Fruit fly (Drosophila melanogaster) whole organism, embryonic: ENCODE measurements around the gene klar.

Experiments
- Ada2b ChIP-seq: fragments of 200-800 bp; sonication (Bioruptor generic); IDR thresholded peaks from 2 replicates; pipeline ENCODE4 v1.3.6; 2022; ENCODE audit warnings: missing biosample characterization, missing genetic modification characterization
- CG10462 ChIP-seq: fragments of 200-800 bp; sonication (Bioruptor generic); optimal IDR thresholded peaks from 2 replicates; lab custom pipeline; 2016; ENCODE audit warnings: missing biosample characterization, missing genetic modification characterization
- CG11504 ChIP-seq: fragments of 200-800 bp; sonication (Bioruptor generic); optimal IDR thresholded peaks from 3 replicates; lab custom pipeline; 2019; ENCODE audit warnings: missing biosample characterization, mild to moderate bottlenecking, missing genetic modification characterization, moderate library complexity
- CG12299 ChIP-seq: fragments of 200-800 bp; sonication (Bioruptor generic); optimal IDR thresholded peaks from 2 replicates; lab custom pipeline; 2018; ENCODE audit warnings: missing biosample characterization, mild to moderate bottlenecking, missing genetic modification characterization
- CG12942 ChIP-seq: fragments of 200-800 bp; sonication (Bioruptor generic); optimal IDR thresholded peaks from 3 replicates; lab custom pipeline; 2016; ENCODE audit warnings: missing biosample characterization, missing genetic modification characterization
- CG1603 ChIP-seq: fragments of 200-800 bp; sonication (Bioruptor generic); optimal IDR thresholded peaks from 2 replicates; lab custom pipeline; 2019; ENCODE audit warnings: missing biosample characterization, mild to moderate bottlenecking, missing genetic modification characterization, moderate library complexity
- CG16815 ChIP-seq: fragments of 200-800 bp; sonication (Bioruptor generic); optimal IDR thresholded peaks from 3 replicates; lab custom pipeline; 2017; ENCODE audit warnings: missing biosample characterization, mild to moderate bottlenecking, missing genetic modification characterization
- CG1792 ChIP-seq: fragments of 200-800 bp; sonication (Bioruptor generic); optimal IDR thresholded peaks from 2 replicates; lab custom pipeline; 2016; ENCODE audit warnings: missing biosample characterization, missing genetic modification characterization
- CG30403 ChIP-seq: fragments of 200-800 bp; sonication (Bioruptor generic); optimal IDR thresholded peaks from 3 replicates; lab custom pipeline; 2016; ENCODE audit warnings: missing biosample characterization, missing genetic modification characterization
- CG31441 ChIP-seq: fragments of 200-800 bp; sonication (Bioruptor generic); IDR thresholded peaks from 2 replicates; pipeline ENCODE4 v1.3.6; 2022; ENCODE audit warnings: missing biosample characterization, missing genetic modification characterization
- CG32532 ChIP-seq: fragments of 200-800 bp; sonication (Bioruptor generic); IDR thresholded peaks from 2 replicates; pipeline ENCODE4 v1.3.6; 2022; ENCODE audit warnings: missing biosample characterization, missing genetic modification characterization
- CG32772 ChIP-seq: fragments of 200-800 bp; sonication (Bioruptor generic); IDR thresholded peaks from 2 replicates; pipeline ENCODE4 v1.3.6; 2022; ENCODE audit warnings: missing biosample characterization, missing genetic modification characterization
- CG34422 ChIP-seq: fragments of 200-800 bp; sonication (Bioruptor generic); IDR thresholded peaks from 3 replicates; pipeline ENCODE4 v1.3.6; 2022; ENCODE audit warnings: missing biosample characterization, missing genetic modification characterization
- CG3838 ChIP-seq: fragments of 200-800 bp; sonication (Bioruptor generic); optimal IDR thresholded peaks from 3 replicates; lab custom pipeline; 2016; ENCODE audit warnings: missing biosample characterization, missing genetic modification characterization
- CG4328 ChIP-seq: fragments of 200-800 bp; sonication (Bioruptor generic); optimal IDR thresholded peaks from 3 replicates; lab custom pipeline; 2017; ENCODE audit warnings: missing biosample characterization, missing genetic modification reagents, missing genetic modification characterization
- CG4404 ChIP-seq: fragments of 200-800 bp; sonication (Bioruptor generic); IDR thresholded peaks from 2 replicates; pipeline ENCODE4 v1.3.6; 2022; ENCODE audit warnings: missing biosample characterization, missing genetic modification characterization
- CG4707 ChIP-seq: fragments of 200-800 bp; sonication (Bioruptor generic); optimal IDR thresholded peaks from 2 replicates; lab custom pipeline; 2018; ENCODE audit warnings: missing biosample characterization, mild to moderate bottlenecking, missing genetic modification characterization, moderate library complexity
- CG5953 ChIP-seq: fragments of 200-800 bp; sonication (Bioruptor generic); IDR thresholded peaks from 2 replicates; pipeline ENCODE4 v1.3.6; 2022; ENCODE audit warnings: missing biosample characterization, missing genetic modification characterization
- CG6175 ChIP-seq: fragments of 200-800 bp; sonication (Bioruptor generic); IDR thresholded peaks from 3 replicates; pipeline ENCODE4 v1.3.6; 2022; ENCODE audit warnings: missing biosample characterization, missing genetic modification characterization
- CG6254 ChIP-seq: fragments of 200-800 bp; sonication (Bioruptor generic); optimal IDR thresholded peaks from 3 replicates; lab custom pipeline; 2017; ENCODE audit warnings: mild to moderate bottlenecking, missing biosample characterization, missing genetic modification reagents, missing genetic modification characterization
- CG8478 ChIP-seq: fragments of >200 bp; optimal IDR thresholded peaks from 2 replicates; lab custom pipeline; 2018
- CG9437 ChIP-seq: fragments of 200-800 bp; sonication (Bioruptor generic); optimal IDR thresholded peaks from 2 replicates; lab custom pipeline; 2018; ENCODE audit warnings: missing biosample characterization, mild to moderate bottlenecking, missing genetic modification characterization
- CoRest ChIP-seq: fragments of 200-800 bp; sonication (Bioruptor generic); optimal IDR thresholded peaks from 3 replicates; lab custom pipeline; 2018; ENCODE audit warnings: missing biosample characterization, mild to moderate bottlenecking, missing genetic modification characterization, moderate library complexity
- Dad ChIP-seq: fragments of 200-800 bp; sonication (Bioruptor generic); optimal IDR thresholded peaks from 3 replicates; lab custom pipeline; 2016; ENCODE audit warnings: missing biosample characterization, missing genetic modification characterization
- Ets65A ChIP-seq: fragments of 200-800 bp; sonication (Bioruptor generic); peaks from one replicate; lab custom pipeline; 2016; ENCODE audit warnings: missing biosample characterization, missing genetic modification characterization
- HLH54F ChIP-seq: fragments of 200-800 bp; sonication (Bioruptor generic); optimal IDR thresholded peaks from 3 replicates; lab custom pipeline; 2016; ENCODE audit warnings: missing biosample characterization, missing genetic modification characterization
- Hey ChIP-seq: fragments of 200-800 bp; sonication (Bioruptor generic); optimal IDR thresholded peaks from 3 replicates; lab custom pipeline; 2018; ENCODE audit warnings: missing biosample characterization, mild to moderate bottlenecking, missing genetic modification characterization
- Med ChIP-seq: fragments of 200-800 bp; sonication (Bioruptor generic); peaks from one replicate; lab custom pipeline; 2016; ENCODE audit warnings: missing biosample characterization, missing genetic modification characterization, mild to moderate bottlenecking, inconsistent platforms, moderate library complexity
- Mrtf ChIP-seq: fragments of 200-800 bp; sonication (Bioruptor generic); IDR thresholded peaks from 3 replicates; pipeline ENCODE4 v1.3.6; 2022; ENCODE audit warnings: missing biosample characterization, missing genetic modification characterization
- NFAT ChIP-seq: fragments of 200-800 bp; sonication (Bioruptor generic); IDR thresholded peaks from 2 replicates; pipeline ENCODE4 v1.3.6; 2022; ENCODE audit warnings: missing biosample characterization, missing genetic modification characterization
- Nf-YB ChIP-seq: fragments of 200-800 bp; sonication (Bioruptor generic); optimal IDR thresholded peaks from 3 replicates; lab custom pipeline; 2019; ENCODE audit warnings: missing biosample characterization, mild to moderate bottlenecking, missing genetic modification characterization, moderate library complexity
- Nf-YC ChIP-seq: fragments of 200-800 bp; optimal IDR thresholded peaks from 3 replicates; lab custom pipeline; 2019; ENCODE audit warnings: missing biosample characterization, mild to moderate bottlenecking, missing genetic modification characterization, moderate library complexity
- Oaz ChIP-seq: fragments of 200-800 bp; sonication (Bioruptor generic); IDR thresholded peaks from 2 replicates; pipeline ENCODE4 v1.3.6; 2022; ENCODE audit warnings: missing biosample characterization, missing genetic modification characterization
- Sry-β ChIP-seq: fragments of 200-800 bp; sonication (Bioruptor generic); optimal IDR thresholded peaks from 2 replicates; lab custom pipeline; 2018; ENCODE audit warnings: missing biosample characterization, mild to moderate bottlenecking, missing genetic modification characterization, moderate library complexity
- Ssrp ChIP-seq: fragments of 200-800 bp; sonication (Bioruptor generic); optimal IDR thresholded peaks from 2 replicates; lab custom pipeline; 2018; ENCODE audit warnings: missing biosample characterization, mild to moderate bottlenecking, missing genetic modification characterization, moderate library complexity
- Trl ChIP-seq, 3 experiments: fragments of >200 bp in 2 of 3; fragments of 200-800 bp in 1 of 3; sonication (Bioruptor generic) in 1 of 3; optimal IDR thresholded peaks; 2 replicates in 1 of 3; 3 replicates in 2 of 3; lab custom pipeline; 2016 to 2017; ENCODE audit warnings: missing biosample characterization in 1 of 3, missing genetic modification characterization in 1 of 3
- Xbp1 ChIP-seq: fragments of 200-800 bp; sonication (Bioruptor generic); optimal IDR thresholded peaks from 3 replicates; lab custom pipeline; 2016; ENCODE audit warnings: missing biosample characterization, mild to moderate bottlenecking, missing genetic modification characterization
- Xrp1 ChIP-seq: fragments of 200-800 bp; sonication (Bioruptor generic); IDR thresholded peaks from 2 replicates; pipeline ENCODE4 v1.3.6; 2022; ENCODE audit warnings: missing biosample characterization, missing genetic modification characterization
- btn ChIP-seq: fragments of 200-800 bp; sonication (Bioruptor generic); optimal IDR thresholded peaks from 2 replicates; lab custom pipeline; 2016; ENCODE audit warnings: missing biosample characterization, missing genetic modification characterization
- cg ChIP-seq: fragments of 200-800 bp; sonication (Bioruptor generic); optimal IDR thresholded peaks from 3 replicates; lab custom pipeline; 2019; ENCODE audit warnings: missing biosample characterization, mild to moderate bottlenecking, missing genetic modification characterization, moderate library complexity
- ci ChIP-seq: fragments of 200-800 bp; sonication (Bioruptor generic); IDR thresholded peaks from 3 replicates; pipeline ENCODE4 v1.3.6; 2022; ENCODE audit warnings: missing biosample characterization, missing genetic modification characterization
- croc ChIP-seq: fragments of 200-800 bp; sonication (Bioruptor generic); conservative IDR thresholded peaks from 3 replicates; pipeline ENCODE4 v1.3.6; 2022; ENCODE audit warnings: missing biosample characterization, missing genetic modification characterization
- crol ChIP-seq: fragments of 200-800 bp; sonication (Bioruptor generic); IDR thresholded peaks from 2 replicates; pipeline ENCODE4 v1.3.6; 2022; ENCODE audit warnings: missing biosample characterization, missing genetic modification characterization
- ken ChIP-seq: fragments of 200-800 bp; sonication (Bioruptor generic); IDR thresholded peaks from 3 replicates; pipeline ENCODE4 v1.3.6; 2022; ENCODE audit warnings: missing biosample characterization, missing genetic modification characterization
- mirr ChIP-seq: fragments of 200-800 bp; sonication (Bioruptor generic); optimal IDR thresholded peaks from 3 replicates; lab custom pipeline; 2018; ENCODE audit warnings: missing biosample characterization, mild to moderate bottlenecking, missing genetic modification characterization
- pho ChIP-seq: fragments of 200-800 bp; sonication (Bioruptor generic); optimal IDR thresholded peaks from 2 replicates; lab custom pipeline; 2016; ENCODE audit warnings: missing biosample characterization, missing genetic modification characterization
- scrt ChIP-seq: fragments of 200-800 bp; sonication (Bioruptor generic); optimal IDR thresholded peaks from 2 replicates; lab custom pipeline; 2018; ENCODE audit warnings: missing biosample characterization, mild to moderate bottlenecking, missing genetic modification characterization, moderate library complexity
- slp2 ChIP-seq: fragments of 200-800 bp; sonication (Bioruptor generic); optimal IDR thresholded peaks from 2 replicates; lab custom pipeline; 2016; ENCODE audit warnings: missing biosample characterization, missing genetic modification characterization
- tio ChIP-seq: fragments of 200-800 bp; sonication (Bioruptor generic); optimal IDR thresholded peaks from 2 replicates; lab custom pipeline; 2017; ENCODE audit warnings: missing biosample characterization, missing genetic modification characterization, inconsistent platforms
- tx ChIP-seq: fragments of 200-800 bp; sonication (Bioruptor generic); optimal IDR thresholded peaks from 2 replicates; lab custom pipeline; 2016; ENCODE audit warnings: missing biosample characterization, missing genetic modification characterization
- unpg ChIP-seq: fragments of 200-800 bp; sonication (Bioruptor generic); optimal IDR thresholded peaks from 3 replicates; lab custom pipeline; 2018; ENCODE audit warnings: missing biosample characterization, mild to moderate bottlenecking, missing genetic modification characterization, moderate library complexity

The klar gene

dm6 chr3L:563002-563627, 22.7 kb upstream of the klar start (continued):
- TF ChIP-seq cg (GFP tag; lab: Kevin White, UChicago) (no peak), Xbp1 (peak; percentile 63), NFAT (no peak), ken (GFP tag; lab: Robert Waterston, UW) (peak; percentile 71), slp2 (peak; percentile 60), CG1603 (tag; lab: Kevin White, UChicago) (peak; percentile 65), scrt (GFP tag; lab: Kevin White, UChicago) (peak; percentile 21), HLH54F (GFP tag; lab: Kevin White, UChicago) (no peak), CG6254 (GFP tag; lab: Kevin White, UChicago) (peak; percentile 70), Ssrp (tag; lab: Kevin White, UChicago) (peak; percentile 39), CoRest (peak; percentile 54), CG5953 (GFP tag; lab: Robert Waterston, UW) (peak; percentile 66; the same call in 1 of the 2 replicates), Med (GFP tag; lab: Kevin White, UChicago) (peak; percentile 95), ci (GFP tag; lab: Robert Waterston, UW) (peak; percentile 90), mirr (GFP tag; lab: Kevin White, UChicago) (no peak), CG12942 (GFP tag; lab: Kevin White, UChicago) (peak; percentile 48), unpg (GFP tag; lab: Kevin White, UChicago) (peak; percentile 74), CG10462 (GFP tag; lab: Kevin White, UChicago) (no peak), btn (peak; percentile 18), CG4328 (GFP tag; lab: Kevin White, UChicago) (no peak), Xrp1 (peak; percentile 85), Ada2b (peak; percentile 71), CG9437 (GFP tag; lab: Kevin White, UChicago) (peak; percentile 26), croc (GFP tag; lab: Robert Waterston, UW) (peak; percentile 27; the same call in 1 of the 3 replicates), CG4404 (no peak), CG1792 (peak; percentile 12), CG12299 (tag; lab: Kevin White, UChicago) (no peak), CG3838 (no peak), CG16815 (GFP tag; lab: Kevin White, UChicago) (no peak), CG31441 (GFP tag; lab: Robert Waterston, UW) (peak; percentile 76), CG6175 (GFP tag; lab: Robert Waterston, UW) (no peak), crol (GFP tag; lab: Robert Waterston, UW) (0 out of 2 replicates have a peak, but pooled peaks have one; percentile 19), CG30403 (GFP tag; lab: Kevin White, UChicago) (peak; percentile 62), CG32532 (GFP tag; lab: Robert Waterston, UW) (peak; percentile 76), Oaz (GFP tag; lab: Robert Waterston, UW) (no peak), CG8478 (no peak), pho (GFP tag; lab: Kevin White, UChicago) (no peak), Ets65A (GFP tag; lab: Kevin White, UChicago) (peak; percentile 93), CG11504 (tag; lab: Kevin White, UChicago) (peak; percentile 76), Mrtf (GFP tag; lab: Robert Waterston, UW) (peak; percentile 54; the same call in 1 of the 3 replicates), tx (peak; percentile 9), Dad (GFP tag; lab: Kevin White, UChicago) (peak; percentile 45), Nf-YC (tag; lab: Kevin White, UChicago) (no peak), Sry-β (no peak), CG32772 (GFP tag; lab: Robert Waterston, UW) (peak; percentile 74), CG4707 (GFP tag; lab: Kevin White, UChicago) (peak; percentile 22), Nf-YB (peak; percentile 20), Trl (optimal IDR thresholded peaks at IDR 0.05; lab: Kevin White, UChicago) (no peak), Trl (GFP tag; optimal IDR thresholded peaks at IDR 0.05; lab: Kevin White, UChicago) (peak; percentile 34), CG34422 (peak; percentile 68; the same call in 2 of the 3 replicates), tio (no peak), Hey (tag; lab: Kevin White, UChicago) (no peak)
